6 fruit fly cellular contexts compared by ENCODE assay signal in genomic region chr3R:31937874-31938617, dm6.
TF ChIP-seq lines count a peak whose summit lies in the region.

No protein-coding gene starts in this region.

- no peak for TF ChIP-seq CTCF in whole organism, embryonic (GFP tag; optimal IDR thresholded peaks at IDR 0.05; lab: Kevin White, UChicago)

TF ChIP-seq in whole organism, 6 proteins besides CTCF, POLR2A, EP300 and RAD21:
- TF ChIP-seq EcR (GFP tag; optimal IDR thresholded peaks at IDR 0.05; lab: Kevin White, UChicago) (no peak), pan (optimal IDR thresholded peaks at IDR 0.05; lab: Kevin White, UChicago) (no peak), CG8478 (optimal IDR thresholded peaks at IDR 0.05; lab: Kevin White, UChicago) (peak; percentile 5)

TF ChIP-seq in whole organism, adult, 20 proteins besides CTCF, POLR2A, EP300 and RAD21:
- TF ChIP-seq pad (GFP tag; optimal IDR thresholded peaks at IDR 0.05; lab: Kevin White, UChicago), result peak; percentile 94
- TF ChIP-seq kay (GFP tag; lab: Kevin White, UChicago; ENCODE audit: borderline replicate concordance), result no peak
- no peak for TF ChIP-seq CG14711 (tag; optimal IDR thresholded peaks at IDR 0.05; lab: Kevin White, UChicago)
- no peak for TF ChIP-seq CG1620 (GFP tag; optimal IDR thresholded peaks at IDR 0.05; lab: Kevin White, UChicago)
- TF ChIP-seq cic (GFP tag; optimal IDR thresholded peaks at IDR 0.05; lab: Kevin White, UChicago), result no peak
- no peak for TF ChIP-seq Clk (GFP tag; optimal IDR thresholded peaks at IDR 0.05; lab: Kevin White, UChicago)
- TF ChIP-seq CG11617 (GFP tag; optimal IDR thresholded peaks at IDR 0.05; lab: Kevin White, UChicago), result no peak
- no peak for TF ChIP-seq tj (GFP tag; optimal IDR thresholded peaks at IDR 0.05; lab: Kevin White, UChicago)
TF ChIP-seq in whole organism, adult: peak in this region for 1.

TF ChIP-seq in whole organism, embryonic, 481 proteins besides CTCF, POLR2A, EP300 and RAD21 (continues in another document):
- TF ChIP-seq sqz (GFP tag; optimal IDR thresholded peaks at IDR 0.05; lab: Kevin White, UChicago) (peak; percentile 52), Doc3 (GFP tag; IDR thresholded peaks at IDR 0.05; lab: Robert Waterston, UW; ENCODE audit: partially characterized antibody) (no peak), Sry-δ (GFP tag; optimal IDR thresholded peaks at IDR 0.05; lab: Kevin White, UChicago) (no peak), fu2 (GFP tag; optimal IDR thresholded peaks at IDR 0.05; lab: Kevin White, UChicago) (no peak), crol (GFP tag; IDR thresholded peaks at IDR 0.05; lab: Robert Waterston, UW) (no peak), CG7987 (GFP tag; optimal IDR thresholded peaks at IDR 0.05; lab: Kevin White, UChicago) (no peak), Ada2b (GFP tag; IDR thresholded peaks at IDR 0.05; lab: Robert Waterston, UW) (no peak), scrt (GFP tag; optimal IDR thresholded peaks at IDR 0.05; lab: Kevin White, UChicago) (peak; percentile 42), H2.0 (GFP tag; IDR thresholded peaks at IDR 0.05; lab: Robert Waterston, UW) (no peak), eve (GFP tag; optimal IDR thresholded peaks at IDR 0.05; lab: Kevin White, UChicago) (no peak), Tbp (GFP tag; optimal IDR thresholded peaks at IDR 0.05; lab: Kevin White, UChicago) (no peak), br (optimal IDR thresholded peaks at IDR 0.05; lab: Kevin White, UChicago) (no peak), CG12299 (tag; optimal IDR thresholded peaks at IDR 0.05; lab: Kevin White, UChicago) (no peak), CG6689 (GFP tag; IDR thresholded peaks at IDR 0.05; lab: Robert Waterston, UW) (no peak), run (tag; optimal IDR thresholded peaks at IDR 0.05; lab: Kevin White, UChicago) (no peak), dan (GFP tag; IDR thresholded peaks at IDR 0.05; lab: Robert Waterston, UW) (no peak), Bdp1 (GFP tag; optimal IDR thresholded peaks at IDR 0.05; lab: Kevin White, UChicago) (no peak), CG2129 (GFP tag; IDR thresholded peaks at IDR 0.05; lab: Robert Waterston, UW; ENCODE audit: partially characterized antibody) (no peak), CG2202 (tag; optimal IDR thresholded peaks at IDR 0.05; lab: Kevin White, UChicago) (no peak), fd64A (GFP tag; optimal IDR thresholded peaks at IDR 0.05; lab: Kevin White, UChicago) (no peak), CG2199 (GFP tag; IDR thresholded peaks at IDR 0.05; lab: Robert Waterston, UW) (0 out of 3 replicates have a peak, but pooled peaks have one; percentile 37)

TF ChIP-seq in whole organism, prepupa, 60 proteins besides CTCF, POLR2A, EP300 and RAD21:
- TF ChIP-seq CG6854 (GFP tag; optimal IDR thresholded peaks at IDR 0.05; lab: Kevin White, UChicago) (peak; percentile 45), Blimp-1 (GFP tag; optimal IDR thresholded peaks at IDR 0.05; lab: Kevin White, UChicago) (no peak), CG6808 (GFP tag; optimal IDR thresholded peaks at IDR 0.05; lab: Kevin White, UChicago) (no peak), Eip78C (GFP tag; lab: Kevin White, UChicago) (peak; percentile 8), ss (GFP tag; optimal IDR thresholded peaks at IDR 0.05; lab: Kevin White, UChicago) (peak in 1 of 2 experiments; percentile 2), svp (GFP tag; lab: Kevin White, UChicago) (peak; percentile 28)

TF ChIP-seq in whole organism, pupa, 21 proteins besides CTCF, POLR2A, EP300 and RAD21:
- no peak for TF ChIP-seq CG12605 (GFP tag; IDR thresholded peaks at IDR 0.05; lab: Robert Waterston, UW)
- TF ChIP-seq CG9948 (tag; optimal IDR thresholded peaks at IDR 0.05; lab: Kevin White, UChicago), result no peak
- TF ChIP-seq Pif1A (GFP tag; optimal IDR thresholded peaks at IDR 0.05; lab: Kevin White, UChicago), result no peak
- no peak for TF ChIP-seq Snoo (tag; optimal IDR thresholded peaks at IDR 0.05; lab: Kevin White, UChicago)
- peak; percentile 41; the same call in 2 of the 3 replicates for TF ChIP-seq CG4496 (GFP tag; IDR thresholded peaks at IDR 0.05; lab: Robert Waterston, UW)
- no peak for TF ChIP-seq CG13204 (GFP tag; optimal IDR thresholded peaks at IDR 0.05; lab: Kevin White, UChicago)

TF ChIP-seq in whole organism, wandering third instar larva, 38 proteins besides CTCF, POLR2A, EP300 and RAD21:
- TF ChIP-seq woc (GFP tag; optimal IDR thresholded peaks at IDR 0.05; lab: Kevin White, UChicago) (no peak), fru (GFP tag; optimal IDR thresholded peaks at IDR 0.05; lab: Kevin White, UChicago) (peak; percentile 93), Jra (GFP tag; optimal IDR thresholded peaks at IDR 0.05; lab: Kevin White, UChicago) (no peak), br (GFP tag; optimal IDR thresholded peaks at IDR 0.05; lab: Kevin White, UChicago) (no peak)
